Fruit fly (Drosophila melanogaster): ENCODE data around the gene hec.

The hec gene

DNA sequence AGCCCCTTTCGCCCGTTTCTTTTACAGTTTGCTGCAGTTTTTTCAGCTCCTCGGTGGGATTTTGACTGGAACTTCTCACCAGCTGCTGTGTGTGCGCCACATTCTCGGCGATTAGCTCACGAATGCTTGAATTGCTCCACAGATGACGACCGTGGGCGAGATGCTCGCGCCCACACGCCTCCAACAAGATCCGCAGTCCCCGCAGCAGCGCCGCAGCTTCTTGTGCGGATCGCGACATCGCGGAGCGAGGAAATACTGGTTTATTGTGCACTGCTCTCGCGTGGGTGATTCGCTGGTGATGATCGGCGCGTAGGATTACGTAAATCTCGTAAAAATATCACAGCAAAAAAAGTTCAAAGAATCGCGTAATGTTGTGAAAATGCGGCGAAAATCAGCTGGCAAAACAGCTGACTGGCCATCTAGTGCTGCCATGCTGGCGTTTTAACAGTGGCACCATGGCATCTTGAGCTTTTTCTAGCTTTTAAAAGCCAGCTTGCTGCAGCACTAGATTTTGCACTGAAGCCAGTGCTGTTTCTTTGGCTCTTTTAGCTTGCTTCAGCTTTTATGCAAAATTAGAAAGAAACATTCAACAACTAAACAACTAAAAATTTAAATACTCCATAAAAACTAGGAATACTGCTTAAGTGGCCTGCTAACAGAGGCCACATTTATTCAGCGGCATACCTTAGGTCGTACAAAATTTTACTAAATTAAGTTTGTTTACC lies 56.4 kb downstream of the hec start, which contains the start of gene Coq8 (continued):
- TF ChIP-seq cwo (GFP tag; optimal IDR thresholded peaks at IDR 0.05) (no peak), hb (GFP tag; IDR thresholded peaks at IDR 0.05; ENCODE audit: partially characterized antibody) (no peak), sr (GFP tag; IDR thresholded peaks at IDR 0.05) (peak; percentile 100), Rfx (GFP tag; IDR thresholded peaks at IDR 0.05) (peak; percentile 74), CG12659 (GFP tag; optimal IDR thresholded peaks at IDR 0.05) (no peak), row (GFP tag; IDR thresholded peaks at IDR 0.05) (peak; percentile 90), sna (GFP tag; IDR thresholded peaks at IDR 0.05; ENCODE audit: partially characterized antibody) (0 out of 2 replicates have a peak, but pooled peaks have one; percentile 28), CG9437 (GFP tag; optimal IDR thresholded peaks at IDR 0.05) (peak; percentile 48), chinmo (GFP tag; IDR thresholded peaks at IDR 0.05; ENCODE audit: partially characterized antibody) (0 out of 4 replicates have a peak, but pooled peaks have one; percentile 27), MESR4 (GFP tag; optimal IDR thresholded peaks at IDR 0.05) (peak; percentile 43), Med (GFP tag) (peak; percentile 77), CG34422 (GFP tag; IDR thresholded peaks at IDR 0.05) (peak; percentile 49; the same call in 1 of the 3 replicates), ftz-f1 (GFP tag; optimal IDR thresholded peaks at IDR 0.05) (no peak), NK7.1 (GFP tag; optimal IDR thresholded peaks at IDR 0.05) (no peak), Deaf1 (tag; optimal IDR thresholded peaks at IDR 0.05) (no peak), vnd (GFP tag; IDR thresholded peaks at IDR 0.05; ENCODE audit: partially characterized antibody) (no peak), sima (GFP tag; optimal IDR thresholded peaks at IDR 0.05) (no peak), CG10979 (tag; optimal IDR thresholded peaks at IDR 0.05) (no peak), CG31441 (GFP tag; IDR thresholded peaks at IDR 0.05) (no peak), gfzf (GFP tag; optimal IDR thresholded peaks at IDR 0.05) (no peak), CG2199 (GFP tag; IDR thresholded peaks at IDR 0.05) (no peak), sens (GFP tag) (peak; percentile 44), sd (tag; optimal IDR thresholded peaks at IDR 0.05) (peak; percentile 36), Dip2 (GFP tag; IDR thresholded peaks at IDR 0.05) (no peak), Pdp1 (GFP tag; optimal IDR thresholded peaks at IDR 0.05) (peak in 1 of 2 experiments; percentile 89), ato (GFP tag; IDR thresholded peaks at IDR 0.05; ENCODE audit: partially characterized antibody) (no peak), nmo (GFP tag; optimal IDR thresholded peaks at IDR 0.05) (peak; percentile 15), E2f2 (GFP tag; IDR thresholded peaks at IDR 0.05) (peak; percentile 13; the same call in 1 of the 2 replicates), CG8290 (GFP tag; optimal IDR thresholded peaks at IDR 0.05) (no peak), CG8290 (tag; optimal IDR thresholded peaks at IDR 0.05) (peak in 1 of 2 experiments; percentile 26), esg (GFP tag; conservative IDR thresholded peaks at IDR 0.05) (no peak), crp (GFP tag; optimal IDR thresholded peaks at IDR 0.05) (peak; percentile 14 to 88), hkb (optimal IDR thresholded peaks at IDR 0.05) (peak; percentile 44), hkb (GFP tag; IDR thresholded peaks at IDR 0.05) (no peak), crol (GFP tag; IDR thresholded peaks at IDR 0.05) (peak; percentile 43; the same call in 1 of the 2 replicates), CG11723 (GFP tag; optimal IDR thresholded peaks at IDR 0.05) (no peak), pzg (GFP tag; optimal IDR thresholded peaks at IDR 0.05) (peak; percentile 23), Sin3A (optimal IDR thresholded peaks at IDR 0.05) (peak; percentile 2), NFAT (GFP tag; IDR thresholded peaks at IDR 0.05) (peak; percentile 48; the same call in 1 of the 2 replicates), mld (GFP tag; IDR thresholded peaks at IDR 0.05; ENCODE audit: partially characterized antibody) (0 out of 3 replicates have a peak, but pooled peaks have one; percentile 27)

All from whole organism, embryonic.